Fruit fly (Drosophila melanogaster) whole organism, embryonic: ENCODE measurements around the gene Eato.
A peak's percentile ranks its signal among the peaks of the same experiment; 100 is the strongest.

Experiments used
- B-H2 ChIP-seq: fragments of 200-800 bp; sonication (Bioruptor generic); optimal IDR thresholded peaks from 2 replicates; lab custom pipeline; 2018; ENCODE audit warnings: missing biosample characterization, mild to moderate bottlenecking, missing genetic modification characterization
- Bdp1 ChIP-seq: fragments of 200-800 bp; sonication (Bioruptor generic); optimal IDR thresholded peaks from 3 replicates; lab custom pipeline; 2016; ENCODE audit warnings: missing biosample characterization, missing genetic modification characterization
- CG11456 ChIP-seq: fragments of 200-800 bp; sonication (Bioruptor generic); IDR thresholded peaks from 3 replicates; pipeline ENCODE4 v1.3.6; 2022; ENCODE audit warnings: missing biosample characterization, missing genetic modification characterization
- CG11560 ChIP-seq: fragments of 200-800 bp; sonication (Bioruptor generic); IDR thresholded peaks from 3 replicates; pipeline ENCODE4 v1.3.6; 2022; ENCODE audit warnings: missing biosample characterization, missing genetic modification characterization
- CG13624 ChIP-seq: fragments of 200-800 bp; sonication (Bioruptor generic); optimal IDR thresholded peaks from 2 replicates; lab custom pipeline; 2016; ENCODE audit warnings: missing biosample characterization, missing genetic modification characterization
- CG13894 ChIP-seq: fragments of 200-800 bp; sonication (Bioruptor generic); optimal IDR thresholded peaks from 3 replicates; lab custom pipeline; 2018; ENCODE audit warnings: missing biosample characterization, mild to moderate bottlenecking, missing genetic modification characterization, moderate library complexity
- CG1529 ChIP-seq: fragments of 200-800 bp; sonication (Bioruptor generic); optimal IDR thresholded peaks from 3 replicates; lab custom pipeline; 2018; ENCODE audit warnings: missing biosample characterization, missing genetic modification characterization
- CG15696 ChIP-seq: fragments of 200-800 bp; sonication (Bioruptor generic); optimal IDR thresholded peaks from 2 replicates; lab custom pipeline; 2019; ENCODE audit warnings: missing biosample characterization, mild to moderate bottlenecking, missing genetic modification characterization, moderate library complexity
- CG1603 ChIP-seq: fragments of 200-800 bp; sonication (Bioruptor generic); optimal IDR thresholded peaks from 2 replicates; lab custom pipeline; 2019; ENCODE audit warnings: missing biosample characterization, mild to moderate bottlenecking, missing genetic modification characterization, moderate library complexity
- CG17361 ChIP-seq: fragments of 200-800 bp; sonication (Bioruptor generic); IDR thresholded peaks from 3 replicates; pipeline ENCODE4 v1.3.6; 2022; ENCODE audit warnings: missing biosample characterization, missing genetic modification characterization
- CG18476 ChIP-seq: fragments of 200-800 bp; sonication (Bioruptor generic); optimal IDR thresholded peaks from 2 replicates; lab custom pipeline; 2016; ENCODE audit warnings: missing biosample characterization, mild to moderate bottlenecking, missing genetic modification characterization
- CG2116 ChIP-seq: fragments of 200-800 bp; sonication (Bioruptor generic); optimal IDR thresholded peaks from 3 replicates; lab custom pipeline; 2018; ENCODE audit warnings: missing biosample characterization, mild to moderate bottlenecking, missing genetic modification characterization
- CG2712 ChIP-seq: fragments of 200-800 bp; optimal IDR thresholded peaks from 3 replicates; lab custom pipeline; 2019; ENCODE audit warnings: missing biosample characterization, mild to moderate bottlenecking, missing genetic modification characterization, moderate library complexity
- CG32767 ChIP-seq: fragments of 200-800 bp; sonication (Bioruptor generic); IDR thresholded peaks from 2 replicates; pipeline ENCODE4 v1.3.6; 2022; ENCODE audit warnings: missing biosample characterization, missing genetic modification characterization
- CG6765 ChIP-seq: fragments of 200-800 bp; sonication (Bioruptor generic); optimal IDR thresholded peaks from 3 replicates; lab custom pipeline; 2017; ENCODE audit warnings: missing biosample characterization, mild to moderate bottlenecking, missing genetic modification characterization
- CG7786 ChIP-seq: fragments of 200-800 bp; sonication (Bioruptor generic); optimal IDR thresholded peaks from 2 replicates; lab custom pipeline; 2016; ENCODE audit warnings: missing biosample characterization, missing genetic modification characterization
- CG8281 ChIP-seq: fragments of 200-800 bp; sonication (Bioruptor generic); optimal IDR thresholded peaks from 2 replicates; lab custom pipeline; 2018; ENCODE audit warnings: missing biosample characterization, mild to moderate bottlenecking, missing genetic modification characterization, moderate library complexity
- CG9817 ChIP-seq: fragments of 200-800 bp; sonication (Bioruptor generic); optimal IDR thresholded peaks from 2 replicates; lab custom pipeline; 2018; ENCODE audit warnings: missing biosample characterization, mild to moderate bottlenecking, missing genetic modification characterization, moderate library complexity
- Deaf1 ChIP-seq: fragments of 200-800 bp; optimal IDR thresholded peaks from 3 replicates; lab custom pipeline; 2019; ENCODE audit warnings: missing biosample characterization, mild to moderate bottlenecking, missing genetic modification characterization, moderate library complexity
- Dip3 ChIP-seq: fragments of 200-800 bp; sonication (Bioruptor generic); optimal IDR thresholded peaks from 3 replicates; lab custom pipeline; 2016; ENCODE audit warnings: missing biosample characterization, missing genetic modification characterization
- Dp ChIP-seq: fragments of 200-800 bp; sonication (Bioruptor generic); optimal IDR thresholded peaks from 2 replicates; lab custom pipeline; 2018; ENCODE audit warnings: missing biosample characterization, mild to moderate bottlenecking, missing genetic modification characterization, moderate library complexity
- ERR ChIP-seq: fragments of 200-800 bp; sonication (Bioruptor generic); optimal IDR thresholded peaks from 2 replicates; lab custom pipeline; 2016; ENCODE audit warnings: missing biosample characterization, missing genetic modification characterization
- HLH4C ChIP-seq: fragments of 200-800 bp; sonication (Bioruptor generic); IDR thresholded peaks from 3 replicates; pipeline ENCODE4 v1.3.6; 2022; ENCODE audit warnings: missing biosample characterization, missing genetic modification characterization; ENCODE audit not compliant: partially characterized antibody
- Max ChIP-seq: fragments of 200-800 bp; sonication (Bioruptor generic); optimal IDR thresholded peaks from 2 replicates; lab custom pipeline; 2016; ENCODE audit warnings: missing biosample characterization, mild to moderate bottlenecking, missing genetic modification characterization
- Sox100B ChIP-seq: fragments of 200-800 bp; sonication (Bioruptor generic); optimal IDR thresholded peaks from 3 replicates; lab custom pipeline; 2018; ENCODE audit warnings: missing biosample characterization, mild to moderate bottlenecking, missing genetic modification characterization
- Xbp1 ChIP-seq: fragments of 200-800 bp; sonication (Bioruptor generic); optimal IDR thresholded peaks from 3 replicates; lab custom pipeline; 2016; ENCODE audit warnings: missing biosample characterization, mild to moderate bottlenecking, missing genetic modification characterization
- al ChIP-seq: fragments of 200-800 bp; sonication (Bioruptor generic); IDR thresholded peaks from 2 replicates; pipeline ENCODE4 v1.3.6; 2022; ENCODE audit warnings: missing biosample characterization, missing genetic modification characterization
- bbx ChIP-seq: fragments of 200-800 bp; sonication (Bioruptor generic); IDR thresholded peaks from 2 replicates; pipeline ENCODE4 v1.3.6; 2022; ENCODE audit warnings: missing biosample characterization, missing genetic modification characterization; ENCODE audit not compliant: partially characterized antibody
- bcd ChIP-seq: fragments of 200-800 bp; sonication (Bioruptor generic); optimal IDR thresholded peaks from 2 replicates; lab custom pipeline; 2017; ENCODE audit warnings: missing biosample characterization, mild to moderate bottlenecking, missing genetic modification characterization
- chif ChIP-seq, 2 experiments: fragments of 200-800 bp; sonication (Bioruptor generic); optimal IDR thresholded peaks; 3 replicates each; lab custom pipeline; 2016; ENCODE audit warnings: missing biosample characterization in 2 of 2, missing genetic modification characterization in 2 of 2
- croc ChIP-seq: fragments of 200-800 bp; sonication (Bioruptor generic); conservative IDR thresholded peaks from 3 replicates; pipeline ENCODE4 v1.3.6; 2022; ENCODE audit warnings: missing biosample characterization, missing genetic modification characterization
- cwo ChIP-seq: fragments of 200-800 bp; sonication (Bioruptor generic); optimal IDR thresholded peaks from 3 replicates; lab custom pipeline; 2017; ENCODE audit warnings: missing biosample characterization, missing genetic modification characterization, mild to moderate bottlenecking, moderate library complexity, missing genetic modification reagents
- dpn ChIP-seq, 2 experiments: fragments of 200-800 bp; sonication (Bioruptor generic); optimal IDR thresholded peaks; 3 replicates each; lab custom pipeline; 2016; ENCODE audit warnings: missing biosample characterization in 2 of 2, missing genetic modification characterization in 2 of 2
- dysf ChIP-seq: fragments of 200-800 bp; sonication (Bioruptor generic); IDR thresholded peaks from 3 replicates; pipeline ENCODE4 v1.3.6; 2022; ENCODE audit warnings: missing biosample characterization, missing genetic modification characterization
- en ChIP-seq: fragments of 200-800 bp; sonication (Bioruptor generic); optimal IDR thresholded peaks from 2 replicates; lab custom pipeline; 2016; ENCODE audit warnings: missing biosample characterization, missing genetic modification characterization
- fd96Cb ChIP-seq: fragments of 200-800 bp; sonication (Bioruptor generic); optimal IDR thresholded peaks from 2 replicates; lab custom pipeline; 2018; ENCODE audit warnings: missing biosample characterization, mild to moderate bottlenecking, missing genetic modification characterization, moderate library complexity
- ind ChIP-seq: fragments of 200-800 bp; sonication (Bioruptor generic); optimal IDR thresholded peaks from 3 replicates; lab custom pipeline; 2016; ENCODE audit warnings: missing biosample characterization, missing genetic modification characterization
- insv ChIP-seq, 2 experiments: fragments of 200-800 bp; sonication (Bioruptor generic); optimal IDR thresholded peaks; 3 replicates each; lab custom pipeline; 2016 to 2018; ENCODE audit warnings: missing biosample characterization in 2 of 2, missing genetic modification characterization in 2 of 2
- lilli ChIP-seq: fragments of 200-800 bp; sonication (Bioruptor generic); optimal IDR thresholded peaks from 3 replicates; lab custom pipeline; 2016; ENCODE audit warnings: missing biosample characterization, missing genetic modification characterization
- maf-S ChIP-seq: fragments of 200-800 bp; sonication (Bioruptor generic); optimal IDR thresholded peaks from 2 replicates; lab custom pipeline; 2016; ENCODE audit warnings: missing biosample characterization, missing genetic modification characterization
- nau ChIP-seq: fragments of 200-800 bp; sonication (Bioruptor generic); optimal IDR thresholded peaks from 3 replicates; lab custom pipeline; 2017; ENCODE audit warnings: missing biosample characterization, mild to moderate bottlenecking, missing genetic modification characterization, missing genetic modification reagents
- nerfin-1 ChIP-seq: fragments of 200-800 bp; sonication (Bioruptor generic); optimal IDR thresholded peaks from 3 replicates; lab custom pipeline; 2019; ENCODE audit warnings: missing biosample characterization, mild to moderate bottlenecking, missing genetic modification characterization, moderate library complexity
- nerfin-2 ChIP-seq: fragments of 200-800 bp; sonication (Bioruptor generic); IDR thresholded peaks from 2 replicates; pipeline ENCODE4 v1.3.6; 2022; ENCODE audit warnings: missing biosample characterization, missing genetic modification characterization; ENCODE audit not compliant: partially characterized antibody
- odd ChIP-seq: fragments of 200-800 bp; sonication (Bioruptor generic); optimal IDR thresholded peaks from 2 replicates; lab custom pipeline; 2017; ENCODE audit warnings: missing biosample characterization, mild to moderate bottlenecking, missing genetic modification characterization
- pb ChIP-seq: fragments of 200-800 bp; sonication (Bioruptor generic); optimal IDR thresholded peaks from 3 replicates; lab custom pipeline; 2016; ENCODE audit warnings: missing biosample characterization, missing genetic modification characterization
- sens-2 ChIP-seq: fragments of 200-800 bp; sonication (Bioruptor generic); IDR thresholded peaks from 2 replicates; pipeline ENCODE4 v1.3.6; 2022; ENCODE audit warnings: missing biosample characterization, missing genetic modification characterization
- vnd ChIP-seq: fragments of 200-800 bp; sonication (Bioruptor generic); IDR thresholded peaks from 3 replicates; pipeline ENCODE4 v1.3.6; 2022; ENCODE audit warnings: missing biosample characterization, missing genetic modification characterization; ENCODE audit not compliant: partially characterized antibody
- zf30C ChIP-seq: fragments of 200-800 bp; sonication (Bioruptor generic); optimal IDR thresholded peaks from 3 replicates; lab custom pipeline; 2018; ENCODE audit warnings: missing biosample characterization, mild to moderate bottlenecking, missing genetic modification characterization

Eato gene

DNA sequence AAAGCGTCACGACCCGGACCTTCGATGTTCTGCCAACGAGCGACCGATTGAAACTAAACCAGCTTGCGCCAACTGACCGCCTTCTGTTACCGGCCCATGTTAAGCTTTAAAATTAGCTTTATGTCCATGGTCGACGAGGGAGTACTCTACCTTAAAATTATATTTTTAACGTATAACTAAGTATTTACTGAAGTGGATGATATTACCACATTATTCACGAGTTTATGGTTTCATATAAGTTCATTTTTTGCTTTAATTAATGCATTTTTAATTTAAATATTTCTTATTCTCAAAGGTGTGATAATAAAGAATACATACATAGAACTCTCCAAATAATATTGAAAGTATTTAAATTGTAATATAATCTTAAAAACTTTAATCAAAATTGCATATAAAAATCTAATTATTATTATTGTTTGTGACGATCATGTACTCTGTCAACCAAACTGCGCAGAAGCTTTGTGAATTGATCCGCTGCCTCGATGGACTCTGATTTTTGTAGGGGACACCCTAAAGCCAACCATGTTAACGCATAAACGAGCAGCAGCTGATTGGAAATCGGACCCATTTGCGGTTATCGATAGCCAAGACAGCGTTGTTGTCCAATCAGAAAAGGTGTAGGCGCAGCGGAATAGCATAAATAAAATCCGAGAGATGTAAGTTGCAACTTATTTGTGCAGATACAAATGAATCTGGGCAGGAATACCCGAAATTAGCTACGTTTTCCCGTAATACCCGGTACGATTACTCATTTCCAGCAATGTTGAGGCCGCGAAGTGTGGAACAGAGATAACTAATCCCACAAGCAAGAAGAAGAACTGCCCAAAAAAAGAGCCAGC is 3.6 kb upstream of the Eato start, which contains the start of the genes CG9008 and p38b (continued):
- TF ChIP-seq dysf (GFP tag; lab: Robert Waterston, UW), result peak; percentile 77
- TF ChIP-seq CG7786 (GFP tag; lab: Kevin White, UChicago), result no peak
- TF ChIP-seq nau (GFP tag; lab: Kevin White, UChicago), result no peak
- peak; percentile 72 for TF ChIP-seq CG18476 (GFP tag; lab: Kevin White, UChicago)
- TF ChIP-seq fd96Cb, result peak; percentile 80
- TF ChIP-seq CG11560 (tag; lab: Robert Waterston, UW), result no peak
- TF ChIP-seq Bdp1, result peak; percentile 25
- TF ChIP-seq CG13894, result peak; percentile 48
- TF ChIP-seq Xbp1 (GFP tag; lab: Kevin White, UChicago), result peak; percentile 75
- TF ChIP-seq nerfin-2, result 0 out of 2 replicates have a peak, but pooled peaks have one; percentile 48
- TF ChIP-seq Dip3, result peak; percentile 7
- TF ChIP-seq maf-S (GFP tag; lab: Kevin White, UChicago), result no peak
- peak; percentile 74 for TF ChIP-seq CG2116 (GFP tag; lab: Kevin White, UChicago)
- peak; percentile 40 for TF ChIP-seq CG1603 (tag; lab: Kevin White, UChicago)
- no peak for TF ChIP-seq en (GFP tag; lab: Kevin White, UChicago)
- peak; percentile 89 for TF ChIP-seq CG2712 (tag; lab: Kevin White, UChicago)
- TF ChIP-seq CG1529 (GFP tag; lab: Kevin White, UChicago), result peak; percentile 61
- TF ChIP-seq CG17361 (GFP tag; lab: Robert Waterston, UW), result peak; percentile 97
- no peak for TF ChIP-seq zf30C
- no peak for TF ChIP-seq ERR (GFP tag; lab: Kevin White, UChicago)
- TF ChIP-seq CG15696, result peak; percentile 46
- no peak for TF ChIP-seq Dp
- TF ChIP-seq CG32767 (GFP tag; lab: Robert Waterston, UW), result peak; percentile 61
- TF ChIP-seq sens-2 (GFP tag; lab: Robert Waterston, UW), result no peak
- TF ChIP-seq CG11456 (GFP tag; lab: Robert Waterston, UW), result peak; percentile 55; the same call in 2 of the 3 replicates
- TF ChIP-seq cwo (GFP tag; lab: Kevin White, UChicago), result peak; percentile 80
- peak; percentile 70 for TF ChIP-seq lilli (GFP tag; lab: Kevin White, UChicago)
- TF ChIP-seq CG8281 (tag; lab: Kevin White, UChicago), result peak; percentile 54
- TF ChIP-seq chif (GFP tag; optimal IDR thresholded peaks at IDR 0.05; lab: Kevin White, UChicago), result no peak
- TF ChIP-seq al (GFP tag; lab: Robert Waterston, UW), result 0 out of 2 replicates have a peak, but pooled peaks have one; percentile 46
- peak; percentile 94 for TF ChIP-seq Sox100B (GFP tag; lab: Kevin White, UChicago)
- peak; percentile 76 for TF ChIP-seq Deaf1 (tag; lab: Kevin White, UChicago)
- TF ChIP-seq Max (GFP tag; lab: Kevin White, UChicago), result peak; percentile 61
- peak; percentile 76 for TF ChIP-seq nerfin-1 (tag; lab: Kevin White, UChicago)
- peak; percentile 42 for TF ChIP-seq bbx (GFP tag; lab: Robert Waterston, UW)
- TF ChIP-seq ind, result peak; percentile 65
- TF ChIP-seq dpn (GFP tag; optimal IDR thresholded peaks at IDR 0.05; lab: Kevin White, UChicago), result peak; percentile 30 to 83
- peak; percentile 40 for TF ChIP-seq B-H2 (GFP tag; lab: Kevin White, UChicago)
- TF ChIP-seq CG13624, result peak; percentile 54
- peak; percentile 87 for TF ChIP-seq odd
- TF ChIP-seq HLH4C, result peak; percentile 60
- TF ChIP-seq croc (GFP tag; lab: Robert Waterston, UW), result peak; percentile 44; the same call in 1 of the 3 replicates
- TF ChIP-seq pb, result no peak
- TF ChIP-seq CG9817 (tag; lab: Kevin White, UChicago), result peak; percentile 71
- TF ChIP-seq bcd (GFP tag; lab: Kevin White, UChicago), result peak; percentile 85
- TF ChIP-seq insv (GFP tag; optimal IDR thresholded peaks at IDR 0.05; lab: Kevin White, UChicago), result peak; percentile 65 to 95
- TF ChIP-seq CG6765 (GFP tag; lab: Kevin White, UChicago), result peak; percentile 75
- TF ChIP-seq vnd, result no peak
